Worm (Caenorhabditis elegans) whole organism, early embryonic: Measurements from ENCODE around the gene F17E9.2.

Experiments
- B0310.2 ChIP-seq: sonication (generic microtip); optimal IDR thresholded peaks from 2 replicates; lab custom pipeline; 2016; ENCODE audit warnings: mild to moderate bottlenecking, missing genetic modification characterization, missing compliant biosample characterization
- F13C5.2 ChIP-seq: sonication (generic microtip); optimal IDR thresholded peaks from 2 replicates; lab custom pipeline; 2017; ENCODE audit warnings: mild to moderate bottlenecking, missing genetic modification characterization, inconsistent platforms, missing compliant biosample characterization
- aly-1 ChIP-seq: sonication (generic microtip); optimal IDR thresholded peaks from 2 replicates; lab custom pipeline; 2016; ENCODE audit warnings: missing genetic modification characterization, missing compliant biosample characterization
- ama-1 ChIP-seq: fragments of 150-350 bp; optimal IDR thresholded peaks from 2 replicates; lab custom pipeline; 2014
- ceh-13 ChIP-seq: fragments of 200-800 bp; sonication (Bioruptor generic); optimal IDR thresholded peaks from 2 replicates; lab custom pipeline; 2018; ENCODE audit warnings: mild to moderate bottlenecking, missing genetic modification characterization, missing compliant biosample characterization
- ceh-36 ChIP-seq: sonication (generic microtip); optimal IDR thresholded peaks from 2 replicates; lab custom pipeline; 2016; ENCODE audit warnings: missing genetic modification characterization, inconsistent platforms, missing compliant biosample characterization
- ets-7 ChIP-seq: sonication (generic microtip); optimal IDR thresholded peaks from 2 replicates; lab custom pipeline; 2016; ENCODE audit warnings: missing genotype, missing genetic modification characterization, missing compliant biosample characterization
- flt-1 ChIP-seq: fragments of 200-800 bp; sonication (Bioruptor generic); IDR thresholded peaks from 2 replicates; pipeline ENCODE4 v1.3.6; 2022; ENCODE audit warnings: missing genetic modification characterization, missing compliant biosample characterization
- hmbx-1 ChIP-seq: sonication (generic microtip); optimal IDR thresholded peaks from 2 replicates; lab custom pipeline; 2016; ENCODE audit warnings: mild to moderate bottlenecking, missing genetic modification characterization, missing compliant biosample characterization
- hmg-4 ChIP-seq: fragments of 200-800 bp; sonication (Bioruptor generic); optimal IDR thresholded peaks from 2 replicates; lab custom pipeline; 2018; ENCODE audit warnings: mild to moderate bottlenecking, missing genetic modification characterization, missing compliant biosample characterization
- hnd-1 ChIP-seq: sonication (generic microtip); optimal IDR thresholded peaks from 2 replicates; lab custom pipeline; 2016; ENCODE audit warnings: missing genetic modification characterization, missing compliant biosample characterization
- pes-1 ChIP-seq: fragments of 200-800 bp; sonication (Bioruptor generic); IDR thresholded peaks from 2 replicates; pipeline ENCODE4 v1.3.6; 2022; ENCODE audit warnings: missing genetic modification reagents, missing genetic modification characterization, missing compliant biosample characterization
- scrt-1 ChIP-seq: fragments of 200-800 bp; sonication (Bioruptor generic); IDR thresholded peaks from 2 replicates; pipeline ENCODE4 v1.3.6; 2022; ENCODE audit warnings: missing genetic modification characterization, missing compliant biosample characterization
- sea-1 ChIP-seq: fragments of 200-800 bp; sonication (Bioruptor generic); conservative IDR thresholded peaks from 2 replicates; pipeline ENCODE4 v1.3.6; 2022; ENCODE audit warnings: missing genetic modification characterization, missing compliant biosample characterization
- tbx-11 ChIP-seq: fragments of 200-800 bp; sonication (Bioruptor generic); IDR thresholded peaks from 2 replicates; pipeline ENCODE4 v1.3.6; 2022; ENCODE audit warnings: missing genetic modification characterization, missing compliant biosample characterization
- tbx-37 ChIP-seq: fragments of 200-800 bp; sonication (Bioruptor generic); conservative IDR thresholded peaks from 2 replicates; pipeline ENCODE4 v1.3.6; 2022; ENCODE audit warnings: missing genetic modification reagents, missing genetic modification characterization, missing compliant biosample characterization
- tra-4 ChIP-seq: sonication (generic microtip); optimal IDR thresholded peaks from 2 replicates; lab custom pipeline; 2017; ENCODE audit warnings: missing genetic modification characterization, missing compliant biosample characterization

Gene F17E9.2

ce11 chrIV:8358492-8358891 lies 2.8 kb downstream of the F17E9.2 start, which contains the start of gene D2096.13:
D2096.13 (minus strand) TSS chrIV:8358592.
- no peak for TF ChIP-seq tra-4 (tag; lab: Kevin White, UChicago)
- TF ChIP-seq B0310.2 (tag; lab: Kevin White, UChicago) = no peak
- TF ChIP-seq aly-1 (tag; lab: Kevin White, UChicago) = no peak
- TF ChIP-seq ama-1 (lab: Kevin White, UChicago) = no peak
- TF ChIP-seq F13C5.2 = no peak
- no peak for TF ChIP-seq scrt-1 (GFP tag; lab: Robert Waterston, UW)
- no peak for TF ChIP-seq hmg-4 (GFP tag; lab: Kevin White, UChicago)

- TF ChIP-seq F13C5.2 (no peak), ama-1 (lab: Kevin White, UChicago) (no peak), B0310.2 (tag; lab: Kevin White, UChicago) (no peak), hmbx-1 (tag; lab: Kevin White, UChicago) (no peak), ceh-36 (tag; lab: Kevin White, UChicago) (no peak), tbx-37 (GFP tag; lab: Robert Waterston, UW) (no peak), pes-1 (GFP tag; lab: Robert Waterston, UW) (no peak), ceh-13 (GFP tag; lab: Kevin White, UChicago) (no peak), hmg-4 (GFP tag; lab: Kevin White, UChicago) (no peak), tra-4 (tag; lab: Kevin White, UChicago) (no peak), hnd-1 (tag; lab: Kevin White, UChicago) (no peak), tbx-11 (GFP tag; lab: Robert Waterston, UW) (no peak), sea-1 (GFP tag; lab: Robert Waterston, UW) (no peak)
These were observed 4.2 kb downstream of the F17E9.2 start, which contains the start of gene D2096.5 for ce11 chrIV:8359716-8360407. D2096.5 (minus strand) TSS chrIV:8359766.

ce11 chrIV:8360817-8361216 lies 5.1 kb downstream of the F17E9.2 start, which contains the start of gene sqv-1:
sqv-1 (plus strand) TSS chrIV:8361117.
- TF ChIP-seq scrt-1 (GFP tag; lab: Robert Waterston, UW) (no peak), pes-1 (GFP tag; lab: Robert Waterston, UW) (no peak)

DNA sequence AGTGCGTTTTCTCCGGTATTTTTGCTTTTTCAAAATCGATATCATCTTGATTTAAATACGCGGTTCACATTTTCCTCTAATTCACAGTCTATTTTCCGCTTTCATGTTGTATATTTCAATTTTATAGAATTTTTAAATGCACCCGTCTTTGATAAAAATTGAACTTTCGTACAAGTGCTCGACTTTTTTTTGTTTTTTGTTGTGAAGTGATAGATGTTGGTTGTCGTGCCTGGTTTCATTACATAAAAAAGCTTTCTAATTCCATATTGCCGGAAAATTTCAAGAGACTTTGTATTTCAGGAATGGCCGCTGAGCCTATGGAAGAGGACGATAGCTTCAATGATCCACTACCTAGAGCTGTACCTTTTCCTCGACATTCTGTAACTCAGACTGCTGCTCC lies 7.5 kb downstream of the F17E9.2 start, which contains the start of gene D2096.12:
Gene D2096.12 (plus strand): TSS at position 301 of the 400 bp plus-strand sequence.
- no peak for TF ChIP-seq hnd-1 (tag; lab: Kevin White, UChicago)
- no peak for TF ChIP-seq F13C5.2
- TF ChIP-seq hmbx-1 (tag; lab: Kevin White, UChicago) = no peak
- TF ChIP-seq aly-1 (tag; lab: Kevin White, UChicago) = no peak
- TF ChIP-seq tbx-11 (GFP tag; lab: Robert Waterston, UW) = no peak
- TF ChIP-seq hmg-4 (GFP tag; lab: Kevin White, UChicago) = no peak
- TF ChIP-seq ceh-36 (tag; lab: Kevin White, UChicago) = no peak
- no peak for TF ChIP-seq sea-1 (GFP tag; lab: Robert Waterston, UW)
- TF ChIP-seq flt-1 (GFP tag; lab: Robert Waterston, UW) = no peak
- no peak for TF ChIP-seq ama-1 (lab: Kevin White, UChicago)
- TF ChIP-seq pes-1 (GFP tag; lab: Robert Waterston, UW) = no peak
- no peak for TF ChIP-seq ceh-13 (GFP tag; lab: Kevin White, UChicago)
- no peak for TF ChIP-seq tra-4 (tag; lab: Kevin White, UChicago)

ce11 chrIV:8366295-8366694 lies 10.6 kb downstream of the F17E9.2 start, which contains the start of gene aagr-1:
aagr-1 (plus strand) TSS chrIV:8366521.
- no peak for TF ChIP-seq hmbx-1 (tag; lab: Kevin White, UChicago)
- no peak for TF ChIP-seq aly-1 (tag; lab: Kevin White, UChicago)
- TF ChIP-seq ama-1 (lab: Kevin White, UChicago) = no peak
- TF ChIP-seq ets-7 (tag; lab: Kevin White, UChicago) = no peak
- no peak for TF ChIP-seq ceh-36 (tag; lab: Kevin White, UChicago)
- TF ChIP-seq sea-1 (GFP tag; lab: Robert Waterston, UW) = no peak
- TF ChIP-seq F13C5.2 = no peak
- no peak for TF ChIP-seq flt-1 (GFP tag; lab: Robert Waterston, UW)
- no peak for TF ChIP-seq tbx-11 (GFP tag; lab: Robert Waterston, UW)
- TF ChIP-seq tbx-37 (GFP tag; lab: Robert Waterston, UW) = no peak

DNA sequence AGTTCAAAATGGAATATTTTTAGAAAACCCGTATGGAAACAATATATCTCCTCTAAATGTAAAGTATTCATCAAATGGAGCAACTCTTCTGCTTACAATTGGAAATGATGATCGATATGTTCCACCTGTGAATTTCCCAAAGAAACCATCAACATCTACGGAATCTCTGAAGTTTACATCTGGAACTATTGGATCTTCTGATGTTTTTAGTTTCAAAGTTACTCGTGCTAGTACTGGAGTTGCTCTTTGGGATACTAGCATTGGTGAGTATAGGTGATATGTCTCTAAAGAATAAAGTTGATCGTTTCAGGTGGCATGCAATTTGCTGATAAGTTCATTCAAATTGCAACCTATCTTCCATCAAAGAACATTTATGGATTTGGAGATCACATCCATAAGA lies 12.2 kb downstream of the F17E9.2 start:
- TF ChIP-seq hmg-4 (GFP tag; lab: Kevin White, UChicago) (no peak), aly-1 (tag; lab: Kevin White, UChicago) (no peak), flt-1 (GFP tag; lab: Robert Waterston, UW) (no peak), ceh-13 (GFP tag; lab: Kevin White, UChicago) (no peak), B0310.2 (tag; lab: Kevin White, UChicago) (no peak), ets-7 (tag; lab: Kevin White, UChicago) (no peak), tbx-37 (GFP tag; lab: Robert Waterston, UW) (no peak), ama-1 (lab: Kevin White, UChicago) (no peak), F13C5.2 (no peak), pes-1 (GFP tag; lab: Robert Waterston, UW) (no peak), tra-4 (tag; lab: Kevin White, UChicago) (no peak), ceh-36 (tag; lab: Kevin White, UChicago) (no peak)

- TF ChIP-seq scrt-1 (GFP tag; lab: Robert Waterston, UW) (no peak), ceh-36 (tag; lab: Kevin White, UChicago) (no peak), sea-1 (GFP tag; lab: Robert Waterston, UW) (no peak), ets-7 (tag; lab: Kevin White, UChicago) (no peak), hmg-4 (GFP tag; lab: Kevin White, UChicago) (no peak), pes-1 (GFP tag; lab: Robert Waterston, UW) (no peak), tra-4 (tag; lab: Kevin White, UChicago) (no peak), F13C5.2 (no peak), tbx-11 (GFP tag; lab: Robert Waterston, UW) (no peak), aly-1 (tag; lab: Kevin White, UChicago) (no peak), ama-1 (lab: Kevin White, UChicago) (no peak), flt-1 (GFP tag; lab: Robert Waterston, UW) (no peak), hmbx-1 (tag; lab: Kevin White, UChicago) (no peak), tbx-37 (GFP tag; lab: Robert Waterston, UW) (no peak)
These were observed 13.4 kb downstream of the F17E9.2 start, which contains the start of gene D2096.6 for ce11 chrIV:8369135-8369534. D2096.6 (minus strand) TSS chrIV:8369235.
